Worm (Caenorhabditis elegans) whole organism, L2 larva: ENCODE data around the gene C27A2.7.

Experiments used
- nhr-12 ChIP-seq: fragments of 150-350 bp; optimal IDR thresholded peaks from 2 replicates; lab custom pipeline; 2014; ENCODE audit warnings: missing biosample characterization, missing genetic modification characterization
- unc-39 ChIP-seq: fragments of 150-350 bp; optimal IDR thresholded peaks from 2 replicates; lab custom pipeline; 2014; ENCODE audit warnings: missing biosample characterization, missing genetic modification characterization

ce11 chrII:5112082-5112481 lies 40.9 kb upstream of the C27A2.7 start, which contains the start of gene F09C12.8:
- TF ChIP-seq unc-39 (no peak), nhr-12 (tag; lab: Kevin White, UChicago) (no peak)
